Worm (Caenorhabditis elegans) whole organism, L2 larva: ENCODE measurements around the gene nhr-116.

ENCODE experiments used
- F13H6.1 ChIP-seq: sonication (generic microtip); optimal IDR thresholded peaks from 2 replicates; lab custom pipeline; 2016; ENCODE audit warnings: missing genetic modification characterization, missing compliant biosample characterization
- Y55F3AM.14 ChIP-seq: fragments of 200-800 bp; sonication (Bioruptor generic); optimal IDR thresholded peaks from 2 replicates; lab custom pipeline; 2018; ENCODE audit warnings: mild to moderate bottlenecking, missing genetic modification characterization, missing compliant biosample characterization
- alr-1 ChIP-seq: fragments of 150-350 bp; optimal IDR thresholded peaks from 2 replicates; lab custom pipeline; 2014; ENCODE audit warnings: missing biosample characterization, missing genetic modification characterization
- aly-2 ChIP-seq: fragments of 150-350 bp; optimal IDR thresholded peaks from 2 replicates; lab custom pipeline; 2014; ENCODE audit warnings: missing biosample characterization, missing genetic modification characterization
- blmp-1 ChIP-seq: sonication (generic microtip); optimal IDR thresholded peaks from 2 replicates; lab custom pipeline; 2017; ENCODE audit warnings: missing genetic modification characterization, mild to moderate bottlenecking, missing compliant biosample characterization, antibody characterized with exemption, moderate library complexity; ENCODE audit not compliant: insufficient read depth
- ceh-16 ChIP-seq: fragments of 150-350 bp; optimal IDR thresholded peaks from 2 replicates; lab custom pipeline; 2014; ENCODE audit warnings: missing biosample characterization, missing genetic modification characterization
- ceh-82 ChIP-seq: fragments of 150-350 bp; optimal IDR thresholded peaks from 2 replicates; lab custom pipeline; 2014; ENCODE audit warnings: missing biosample characterization, missing genetic modification characterization
- crh-2 ChIP-seq: sonication (generic microtip); optimal IDR thresholded peaks from 2 replicates; lab custom pipeline; 2017; ENCODE audit warnings: missing biosample characterization, missing genetic modification characterization
- dmd-4 ChIP-seq: sonication (generic microtip); optimal IDR thresholded peaks from 2 replicates; lab custom pipeline; 2017; ENCODE audit warnings: missing biosample characterization, missing genetic modification characterization
- elt-3 ChIP-seq: sonication (generic microtip); optimal IDR thresholded peaks from 2 replicates; lab custom pipeline; 2017; ENCODE audit warnings: missing biosample characterization, missing genetic modification characterization
- fos-1 ChIP-seq: fragments of 150-350 bp; optimal IDR thresholded peaks from 2 replicates; lab custom pipeline; 2014; ENCODE audit warnings: missing biosample characterization, missing genetic modification characterization
- gmeb-1 ChIP-seq: fragments of 150-350 bp; optimal IDR thresholded peaks from 2 replicates; lab custom pipeline; 2014; ENCODE audit warnings: missing biosample characterization, missing genetic modification characterization
- lin-11 ChIP-seq: fragments of 150-350 bp; sonication (generic microtip); optimal IDR thresholded peaks from 2 replicates; lab custom pipeline; 2014; ENCODE audit warnings: missing biosample characterization, missing genetic modification characterization, inconsistent platforms, mixed read lengths
- lin-13 ChIP-seq: fragments of 150-350 bp; optimal IDR thresholded peaks from 2 replicates; lab custom pipeline; 2014; ENCODE audit warnings: missing biosample characterization, missing genetic modification reagents, missing genetic modification characterization
- lin-39 ChIP-seq: fragments of 150-350 bp; optimal IDR thresholded peaks from 2 replicates; lab custom pipeline; 2014; ENCODE audit warnings: missing biosample characterization, missing genetic modification reagents, missing genetic modification characterization
- mab-5 ChIP-seq: fragments of 150-350 bp; optimal IDR thresholded peaks from 2 replicates; lab custom pipeline; 2014; ENCODE audit warnings: missing biosample characterization, missing genetic modification characterization
- mdl-1 ChIP-seq, 2 experiments: fragments of 150-350 bp in 1 of 2; sonication (generic microtip) in 1 of 2; optimal IDR thresholded peaks; 2 replicates each; lab custom pipeline; 2017; ENCODE audit warnings: missing biosample characterization in 2 of 2, missing genetic modification characterization in 2 of 2
- nhr-10 ChIP-seq: sonication (generic microtip); optimal IDR thresholded peaks from 2 replicates; lab custom pipeline; 2017; ENCODE audit warnings: missing biosample characterization, missing genetic modification characterization
- nhr-11 ChIP-seq: fragments of 150-350 bp; optimal IDR thresholded peaks from 2 replicates; lab custom pipeline; 2014; ENCODE audit warnings: missing biosample characterization, missing genetic modification characterization
- nhr-12 ChIP-seq: fragments of 150-350 bp; optimal IDR thresholded peaks from 2 replicates; lab custom pipeline; 2014; ENCODE audit warnings: missing biosample characterization, missing genetic modification characterization
- nhr-129 ChIP-seq: fragments of 150-350 bp; optimal IDR thresholded peaks from 2 replicates; lab custom pipeline; 2014; ENCODE audit warnings: missing biosample characterization, missing genetic modification characterization
- nhr-21 ChIP-seq: fragments of 150-350 bp; optimal IDR thresholded peaks from 2 replicates; lab custom pipeline; 2014; ENCODE audit warnings: missing biosample characterization, missing genetic modification characterization
- nhr-23 ChIP-seq: fragments of 150-350 bp; optimal IDR thresholded peaks from 2 replicates; lab custom pipeline; 2014; ENCODE audit warnings: missing biosample characterization, missing genetic modification reagents, missing genetic modification characterization
- nhr-237 ChIP-seq: fragments of 150-350 bp; optimal IDR thresholded peaks from 2 replicates; lab custom pipeline; 2014; ENCODE audit warnings: missing biosample characterization, missing genetic modification characterization
- nhr-25 ChIP-seq: fragments of 150-350 bp; sonication (generic microtip); optimal IDR thresholded peaks from 3 replicates; lab custom pipeline; 2014; ENCODE audit warnings: missing biosample characterization, missing genetic modification characterization
- nhr-6 ChIP-seq: fragments of 150-350 bp; optimal IDR thresholded peaks from 2 replicates; lab custom pipeline; 2014; ENCODE audit warnings: missing biosample characterization, missing genetic modification characterization
- peb-1 ChIP-seq: fragments of 150-350 bp; optimal IDR thresholded peaks from 2 replicates; lab custom pipeline; 2014; ENCODE audit warnings: missing biosample characterization, missing genetic modification characterization
- sem-4 ChIP-seq: fragments of 150-350 bp; optimal IDR thresholded peaks from 2 replicates; lab custom pipeline; 2014; ENCODE audit warnings: missing biosample characterization, missing genetic modification reagents, missing genetic modification characterization
- skn-1 ChIP-seq: sonication (generic microtip); optimal IDR thresholded peaks from 2 replicates; lab custom pipeline; 2017; ENCODE audit warnings: missing biosample characterization, missing genetic modification characterization
- sma-3 ChIP-seq: sonication (generic microtip); optimal IDR thresholded peaks from 2 replicates; lab custom pipeline; 2016; ENCODE audit warnings: missing genetic modification reagents, missing genetic modification characterization, missing compliant biosample characterization
- sma-9 ChIP-seq, 2 experiments: fragments of 150-350 bp in 1 of 2; sonication (generic microtip) in 1 of 2; optimal IDR thresholded peaks; 2 replicates each; lab custom pipeline; 2014 to 2016; ENCODE audit warnings: missing genetic modification characterization in 2 of 2, mild to moderate bottlenecking in 1 of 2, missing biosample characterization in 1 of 2, missing compliant biosample characterization in 1 of 2, missing genetic modification reagents in 1 of 2, moderate library complexity in 1 of 2
- snpc-4 ChIP-seq: fragments of 150-350 bp; optimal IDR thresholded peaks from 2 replicates; lab custom pipeline; 2014; ENCODE audit warnings: missing biosample characterization, missing genetic modification characterization
- unc-55 ChIP-seq: fragments of 150-350 bp; sonication (generic microtip); optimal IDR thresholded peaks from 3 replicates; lab custom pipeline; 2014; ENCODE audit warnings: missing biosample characterization, missing genetic modification reagents, missing genetic modification characterization
- unc-62 ChIP-seq: fragments of 150-350 bp; optimal IDR thresholded peaks from 2 replicates; lab custom pipeline; 2014; ENCODE audit warnings: missing biosample characterization, missing genetic modification reagents, missing genetic modification characterization
- zag-1 ChIP-seq: fragments of 150-350 bp; optimal IDR thresholded peaks from 2 replicates; lab custom pipeline; 2014; ENCODE audit warnings: missing biosample characterization, missing genetic modification characterization
- ztf-1 ChIP-seq: fragments of 200-800 bp; sonication (Bioruptor generic); conservative IDR thresholded peaks from 2 replicates; pipeline ENCODE4 v1.3.6; 2022; ENCODE audit warnings: missing genetic modification characterization, missing compliant biosample characterization
- ztf-11 ChIP-seq: sonication (generic microtip); optimal IDR thresholded peaks from 2 replicates; lab custom pipeline; 2017; ENCODE audit warnings: missing biosample characterization, missing genetic modification characterization
- ztf-4 ChIP-seq: fragments of 150-350 bp; optimal IDR thresholded peaks from 2 replicates; lab custom pipeline; 2014; ENCODE audit warnings: missing biosample characterization, missing genetic modification characterization

nhr-116 gene

DNA sequence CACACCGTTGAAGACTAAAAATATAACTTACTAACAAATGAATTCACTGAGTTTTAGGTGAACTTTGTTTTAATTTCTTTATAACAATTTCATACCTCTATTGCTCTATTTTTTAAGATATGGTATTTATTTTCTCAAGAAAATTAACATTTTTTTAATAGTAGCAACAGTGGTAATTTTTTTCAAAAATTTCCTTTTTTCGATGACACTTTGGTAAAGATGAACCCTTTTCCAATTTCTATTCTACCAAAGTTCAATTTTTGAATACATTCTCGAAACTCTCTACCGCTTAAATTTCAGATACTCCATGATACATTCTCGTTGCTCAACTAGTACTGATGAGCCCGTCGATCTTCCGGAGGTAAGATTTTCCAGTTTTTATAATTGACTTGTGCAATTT, at the start of gene nhr-116:
Gene nhr-116, plus strand, starts transcription at position 301 of the 400 bp plus-strand sequence.
- TF ChIP-seq mab-5 (tag; lab: Kevin White, UChicago): no peak
- no peak for TF ChIP-seq nhr-25 (tag; lab: Kevin White, UChicago)
- TF ChIP-seq lin-11: no peak
- no peak for TF ChIP-seq fos-1
- TF ChIP-seq ztf-1 (GFP tag; lab: Robert Waterston, UW): no peak
- no peak for TF ChIP-seq nhr-23 (tag; lab: Kevin White, UChicago)
- TF ChIP-seq sem-4: no peak
- TF ChIP-seq nhr-129 (tag; lab: Kevin White, UChicago): no peak
- no peak for TF ChIP-seq nhr-10 (tag; lab: Kevin White, UChicago)
- TF ChIP-seq snpc-4 (tag; lab: Kevin White, UChicago): no peak
- no peak for TF ChIP-seq ztf-11 (tag; lab: Kevin White, UChicago)
- TF ChIP-seq crh-2: no peak
- no peak for TF ChIP-seq ceh-16 (tag; lab: Kevin White, UChicago)
- TF ChIP-seq Y55F3AM.14 (GFP tag; lab: Kevin White, UChicago): no peak
- TF ChIP-seq, all 48 proteins: peak for 0

DNA sequence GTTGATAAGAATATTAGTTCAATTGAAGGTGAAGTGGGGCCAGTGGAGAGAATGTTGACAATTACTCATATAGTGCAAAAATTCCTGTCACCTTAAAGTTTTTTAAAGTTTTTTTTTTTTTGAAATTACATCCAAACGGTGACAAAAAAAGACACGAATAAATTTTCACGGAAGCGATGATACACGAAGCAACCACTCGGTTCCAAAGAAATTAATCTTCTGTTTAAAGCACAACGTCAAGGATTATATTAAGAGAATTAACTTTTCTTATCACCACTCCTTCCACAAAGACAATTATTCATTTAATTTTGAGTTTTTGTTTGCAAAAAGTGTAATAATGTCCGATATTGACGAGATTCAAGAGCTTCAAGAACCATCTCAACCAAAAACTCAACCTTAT, 46.6 kb upstream of the nhr-116 start, which contains the start of gene clec-28:
Gene clec-28, plus strand, starts transcription at position 301 of the 400 bp plus-strand sequence.
- no peak for TF ChIP-seq alr-1
- TF ChIP-seq ztf-4 (tag; lab: Kevin White, UChicago): no peak
- no peak for TF ChIP-seq snpc-4 (tag; lab: Kevin White, UChicago)
- TF ChIP-seq lin-39 (tag; lab: Kevin White, UChicago): no peak
- TF ChIP-seq elt-3 (tag; lab: Kevin White, UChicago): no peak
- no peak for TF ChIP-seq unc-55
- no peak for TF ChIP-seq fos-1
- no peak for TF ChIP-seq skn-1 (tag; lab: Kevin White, UChicago)
- no peak for TF ChIP-seq nhr-6 (tag; lab: Kevin White, UChicago)
- no peak for TF ChIP-seq gmeb-1 (tag; lab: Kevin White, UChicago)
- no peak for TF ChIP-seq sma-3 (GFP tag; lab: Kevin White, UChicago)
- TF ChIP-seq ztf-1 (GFP tag; lab: Robert Waterston, UW): no peak
- no peak for TF ChIP-seq dmd-4 (tag; lab: Kevin White, UChicago)
- TF ChIP-seq nhr-11 (tag; lab: Kevin White, UChicago): no peak
- no peak for TF ChIP-seq blmp-1 (tag; lab: Kevin White, UChicago)
- no peak for TF ChIP-seq ceh-16 (tag; lab: Kevin White, UChicago)
- no peak for TF ChIP-seq nhr-25 (tag; lab: Kevin White, UChicago)
- TF ChIP-seq crh-2: no peak
- no peak for TF ChIP-seq F13H6.1 (tag; lab: Kevin White, UChicago)

DNA sequence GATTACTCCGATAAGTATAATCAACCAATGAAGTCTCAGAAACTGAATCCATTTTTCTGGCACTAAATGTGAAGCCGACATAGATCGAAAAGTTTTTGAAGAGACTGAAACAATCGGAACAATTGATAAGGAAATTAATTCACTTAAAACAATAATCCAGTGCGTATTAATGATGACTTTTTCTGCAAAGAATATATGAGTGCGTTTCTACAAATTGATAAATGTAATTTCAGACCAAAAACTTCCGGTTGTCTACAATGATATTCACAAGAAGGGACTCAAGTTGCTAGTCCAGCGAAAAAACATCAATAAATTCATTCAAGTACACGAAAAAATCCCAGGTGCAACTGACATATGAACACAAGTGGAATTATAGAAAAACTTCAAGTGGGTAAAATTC, 42.3 kb upstream of the nhr-116 start, which contains the start of gene clec-33:
Gene clec-33, minus strand, starts transcription at position 101 of the 400 bp plus-strand sequence.
- TF ChIP-seq peb-1 (tag; lab: Kevin White, UChicago) (no peak), ztf-11 (tag; lab: Kevin White, UChicago) (no peak), crh-2 (no peak)

DNA sequence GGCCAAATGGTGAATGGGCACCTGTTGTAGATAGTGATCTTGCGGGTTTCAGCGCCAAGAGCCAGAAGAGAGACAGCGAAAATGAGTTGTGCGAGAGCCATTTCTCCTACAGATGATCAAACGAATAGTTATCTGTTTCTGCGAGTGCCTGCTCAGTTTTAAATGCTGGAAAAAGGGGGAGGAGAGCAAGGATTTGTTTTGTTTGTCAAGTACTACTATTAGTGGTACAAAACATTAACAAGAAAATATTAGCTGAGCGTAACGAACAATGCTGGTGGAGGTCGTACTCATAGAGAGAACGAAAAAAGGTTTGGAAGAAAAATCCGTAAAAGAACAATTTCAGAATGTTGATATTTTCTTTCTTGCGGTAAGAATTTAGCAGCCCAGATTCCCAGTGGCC, 40.6 kb upstream of the nhr-116 start, which contains the start of gene thn-4:
Gene thn-4, minus strand, starts transcription at position 101 of the 400 bp plus-strand sequence.
- TF ChIP-seq zag-1 (tag; lab: Kevin White, UChicago) (no peak), mdl-1 (tag; optimal IDR thresholded peaks at IDR 0.05; lab: Kevin White, UChicago) (no peak), aly-2 (tag; lab: Kevin White, UChicago) (no peak), nhr-237 (tag; lab: Kevin White, UChicago) (no peak), sma-3 (GFP tag; lab: Kevin White, UChicago) (no peak), ceh-82 (tag; lab: Kevin White, UChicago) (no peak), sma-9 (GFP tag; optimal IDR thresholded peaks at IDR 0.05; lab: Kevin White, UChicago) (no peak), sma-9 (tag; optimal IDR thresholded peaks at IDR 0.05; lab: Kevin White, UChicago) (no peak), nhr-12 (tag; lab: Kevin White, UChicago) (no peak), F13H6.1 (tag; lab: Kevin White, UChicago) (no peak), nhr-21 (tag; lab: Kevin White, UChicago) (no peak), mab-5 (tag; lab: Kevin White, UChicago) (no peak), ceh-16 (tag; lab: Kevin White, UChicago) (no peak), unc-62 (GFP tag; lab: Kevin White, UChicago) (no peak), Y55F3AM.14 (GFP tag; lab: Kevin White, UChicago) (no peak), dmd-4 (tag; lab: Kevin White, UChicago) (no peak), snpc-4 (tag; lab: Kevin White, UChicago) (no peak), ztf-4 (tag; lab: Kevin White, UChicago) (no peak), lin-13 (no peak), nhr-23 (tag; lab: Kevin White, UChicago) (no peak)
- TF ChIP-seq, all 48 proteins: peak for 0
